Fruit fly (Drosophila melanogaster) whole organism, embryonic: ENCODE data around the gene Cyp4d20.

Source experiments
- Adf1 ChIP-seq: fragments of 200-800 bp; sonication (Bioruptor generic); IDR thresholded peaks from 2 replicates; pipeline ENCODE4 v1.3.6; 2022; ENCODE audit warnings: missing biosample characterization, missing genetic modification characterization
- CG10321 ChIP-seq: fragments of 200-800 bp; sonication (Bioruptor generic); IDR thresholded peaks from 2 replicates; pipeline ENCODE4 v1.3.6; 2022; ENCODE audit warnings: missing biosample characterization, missing genetic modification characterization
- CG11504 ChIP-seq: fragments of 200-800 bp; sonication (Bioruptor generic); optimal IDR thresholded peaks from 3 replicates; lab custom pipeline; 2019; ENCODE audit warnings: missing biosample characterization, mild to moderate bottlenecking, missing genetic modification characterization, moderate library complexity
- CG12659 ChIP-seq: fragments of 200-800 bp; sonication (Bioruptor generic); optimal IDR thresholded peaks from 3 replicates; lab custom pipeline; 2017; ENCODE audit warnings: mild to moderate bottlenecking, missing biosample characterization, missing genetic modification reagents, missing genetic modification characterization
- CG13424 ChIP-seq: fragments of 200-800 bp; sonication (Bioruptor generic); optimal IDR thresholded peaks from 2 replicates; lab custom pipeline; 2019; ENCODE audit warnings: missing biosample characterization, mild to moderate bottlenecking, missing genetic modification characterization, moderate library complexity
- CG13894 ChIP-seq: fragments of 200-800 bp; sonication (Bioruptor generic); optimal IDR thresholded peaks from 3 replicates; lab custom pipeline; 2018; ENCODE audit warnings: missing biosample characterization, mild to moderate bottlenecking, missing genetic modification characterization, moderate library complexity
- CG14667 ChIP-seq: fragments of 200-800 bp; sonication (Bioruptor generic); IDR thresholded peaks from 2 replicates; pipeline ENCODE4 v1.3.6; 2022; ENCODE audit warnings: missing biosample characterization, missing genetic modification characterization
- CG15696 ChIP-seq: fragments of 200-800 bp; sonication (Bioruptor generic); optimal IDR thresholded peaks from 2 replicates; lab custom pipeline; 2019; ENCODE audit warnings: missing biosample characterization, mild to moderate bottlenecking, missing genetic modification characterization, moderate library complexity
- CG1647 ChIP-seq: fragments of 200-800 bp; sonication (Bioruptor generic); optimal IDR thresholded peaks from 3 replicates; lab custom pipeline; 2016; ENCODE audit warnings: missing biosample characterization, missing genetic modification characterization
- CG17328 ChIP-seq: fragments of 200-800 bp; sonication (Bioruptor generic); IDR thresholded peaks from 2 replicates; pipeline ENCODE4 v1.3.6; 2022; ENCODE audit warnings: missing biosample characterization, missing genetic modification characterization
- CG1792 ChIP-seq: fragments of 200-800 bp; sonication (Bioruptor generic); optimal IDR thresholded peaks from 2 replicates; lab custom pipeline; 2016; ENCODE audit warnings: missing biosample characterization, missing genetic modification characterization
- CG30020 ChIP-seq: fragments of 200-800 bp; optimal IDR thresholded peaks from 2 replicates; lab custom pipeline; 2019; ENCODE audit warnings: missing biosample characterization, mild to moderate bottlenecking, missing genetic modification characterization, moderate library complexity
- CG32532 ChIP-seq: fragments of 200-800 bp; sonication (Bioruptor generic); IDR thresholded peaks from 2 replicates; pipeline ENCODE4 v1.3.6; 2022; ENCODE audit warnings: missing biosample characterization, missing genetic modification characterization
- CG4707 ChIP-seq: fragments of 200-800 bp; sonication (Bioruptor generic); optimal IDR thresholded peaks from 2 replicates; lab custom pipeline; 2018; ENCODE audit warnings: missing biosample characterization, mild to moderate bottlenecking, missing genetic modification characterization, moderate library complexity
- CG4820 ChIP-seq: fragments of 200-800 bp; sonication (Bioruptor generic); optimal IDR thresholded peaks from 3 replicates; lab custom pipeline; 2016; ENCODE audit warnings: missing biosample characterization, missing genetic modification characterization
- CG5180 ChIP-seq: fragments of 200-800 bp; sonication (Bioruptor generic); optimal IDR thresholded peaks from 3 replicates; lab custom pipeline; 2017; ENCODE audit warnings: missing biosample characterization, missing genetic modification characterization, mild to moderate bottlenecking, moderate library complexity, missing genetic modification reagents
- CG5953 ChIP-seq: fragments of 200-800 bp; sonication (Bioruptor generic); IDR thresholded peaks from 2 replicates; pipeline ENCODE4 v1.3.6; 2022; ENCODE audit warnings: missing biosample characterization, missing genetic modification characterization
- CG7271 ChIP-seq: fragments of 200-800 bp; sonication (Bioruptor generic); optimal IDR thresholded peaks from 2 replicates; lab custom pipeline; 2018; ENCODE audit warnings: missing biosample characterization, mild to moderate bottlenecking, missing genetic modification characterization, moderate library complexity
- CG9817 ChIP-seq: fragments of 200-800 bp; sonication (Bioruptor generic); optimal IDR thresholded peaks from 2 replicates; lab custom pipeline; 2018; ENCODE audit warnings: missing biosample characterization, mild to moderate bottlenecking, missing genetic modification characterization, moderate library complexity
- Dbx ChIP-seq: fragments of 200-800 bp; sonication (Bioruptor generic); IDR thresholded peaks from 3 replicates; pipeline ENCODE4 v1.3.6; 2022; ENCODE audit warnings: missing biosample characterization, missing genetic modification characterization
- Deaf1 ChIP-seq: fragments of 200-800 bp; optimal IDR thresholded peaks from 3 replicates; lab custom pipeline; 2019; ENCODE audit warnings: missing biosample characterization, mild to moderate bottlenecking, missing genetic modification characterization, moderate library complexity
- Dfd ChIP-seq, 2 experiments: fragments of >200 bp; optimal IDR thresholded peaks; 2 replicates each; lab custom pipeline; 2017; ENCODE audit warnings: missing biosample characterization in 2 of 2, missing genetic modification characterization in 2 of 2
- Doc3 ChIP-seq: fragments of 200-800 bp; sonication (Bioruptor generic); IDR thresholded peaks from 3 replicates; pipeline ENCODE4 v1.3.6; 2022; ENCODE audit warnings: missing biosample characterization, missing genetic modification characterization; ENCODE audit not compliant: partially characterized antibody
- GATAe ChIP-seq: fragments of 200-800 bp; sonication (Bioruptor generic); conservative IDR thresholded peaks from 2 replicates; pipeline ENCODE4 v1.3.6; 2022; ENCODE audit warnings: missing biosample characterization, missing genetic modification characterization
- Hr39 ChIP-seq: fragments of >200 bp; optimal IDR thresholded peaks from 2 replicates; lab custom pipeline; 2017
- Hr78 ChIP-seq, 2 experiments: fragments of 200-800 bp in 1 of 2; fragments of >200 bp in 1 of 2; sonication (Bioruptor generic) in 1 of 2; optimal IDR thresholded peaks; 2 replicates each; lab custom pipeline; 2017 to 2019; ENCODE audit warnings: missing biosample characterization in 2 of 2, missing genetic modification characterization in 2 of 2, mild to moderate bottlenecking in 1 of 2, moderate library complexity in 1 of 2
- Kr ChIP-seq: fragments of 200-800 bp; sonication (Bioruptor generic); optimal IDR thresholded peaks from 2 replicates; lab custom pipeline; 2017; ENCODE audit warnings: missing biosample characterization, mild to moderate bottlenecking, missing genetic modification characterization
- Lpt ChIP-seq: fragments of >200 bp; optimal IDR thresholded peaks from 2 replicates; lab custom pipeline; 2018; ENCODE audit warnings: missing biosample characterization, missing genetic modification characterization
- Poxn ChIP-seq: fragments of 200-800 bp; sonication (Bioruptor generic); IDR thresholded peaks from 2 replicates; pipeline ENCODE4 v1.3.6; 2022; ENCODE audit warnings: missing biosample characterization, missing genetic modification characterization
- Rx ChIP-seq: fragments of 200-800 bp; sonication (Bioruptor generic); IDR thresholded peaks from 2 replicates; pipeline ENCODE4 v1.3.6; 2022; ENCODE audit warnings: missing biosample characterization, missing genetic modification characterization
- Scr ChIP-seq: fragments of 200-800 bp; sonication (Bioruptor generic); IDR thresholded peaks from 2 replicates; pipeline ENCODE4 v1.3.6; 2022; ENCODE audit warnings: missing biosample characterization, missing genetic modification characterization; ENCODE audit not compliant: partially characterized antibody
- Sin3A ChIP-seq: fragments of >200 bp; optimal IDR thresholded peaks from 2 replicates; lab custom pipeline; 2018
- Sry-β ChIP-seq: fragments of 200-800 bp; sonication (Bioruptor generic); optimal IDR thresholded peaks from 2 replicates; lab custom pipeline; 2018; ENCODE audit warnings: missing biosample characterization, mild to moderate bottlenecking, missing genetic modification characterization, moderate library complexity
- Trl ChIP-seq, 3 experiments: fragments of >200 bp in 2 of 3; fragments of 200-800 bp in 1 of 3; sonication (Bioruptor generic) in 1 of 3; optimal IDR thresholded peaks; 2 replicates in 1 of 3; 3 replicates in 2 of 3; lab custom pipeline; 2016 to 2017; ENCODE audit warnings: missing biosample characterization in 1 of 3, missing genetic modification characterization in 1 of 3
- danr ChIP-seq: fragments of 200-800 bp; sonication (Bioruptor generic); IDR thresholded peaks from 2 replicates; pipeline ENCODE4 v1.3.6; 2022; ENCODE audit warnings: missing biosample characterization, missing genetic modification characterization
- eve ChIP-seq, 2 experiments: fragments of >200 bp; optimal IDR thresholded peaks; 2 replicates each; lab custom pipeline; 2017; ENCODE audit warnings: missing biosample characterization in 2 of 2, missing genetic modification characterization in 2 of 2
- exex ChIP-seq: fragments of 200-800 bp; sonication (Bioruptor generic); optimal IDR thresholded peaks from 4 replicates; lab custom pipeline; 2018; ENCODE audit warnings: missing biosample characterization, mild to moderate bottlenecking, missing genetic modification characterization, moderate library complexity
- inv ChIP-seq: fragments of 200-800 bp; sonication (Bioruptor generic); IDR thresholded peaks from 2 replicates; pipeline ENCODE4 v1.3.6; 2022; ENCODE audit warnings: missing biosample characterization, missing genetic modification characterization; ENCODE audit not compliant: partially characterized antibody
- jigr1 ChIP-seq: fragments of 200-800 bp; sonication (Bioruptor generic); IDR thresholded peaks from 3 replicates; pipeline ENCODE4 v1.3.6; 2022; ENCODE audit warnings: missing biosample characterization, missing genetic modification characterization
- kay ChIP-seq: fragments of 200-800 bp; sonication (Bioruptor generic); optimal IDR thresholded peaks from 2 replicates; lab custom pipeline; 2016; ENCODE audit warnings: missing biosample characterization, missing genetic modification characterization
- lbe ChIP-seq: fragments of 200-800 bp; sonication (Bioruptor generic); optimal IDR thresholded peaks from 2 replicates; lab custom pipeline; 2016; ENCODE audit warnings: missing biosample characterization, mild to moderate bottlenecking, missing genetic modification characterization
- lola ChIP-seq, 3 experiments: fragments of >200 bp in 2 of 3; fragments of 200-800 bp in 1 of 3; sonication (Bioruptor generic) in 1 of 3; optimal IDR thresholded peaks; 2 replicates each; lab custom pipeline; 2017 to 2019; ENCODE audit warnings: missing biosample characterization in 3 of 3, missing genetic modification characterization in 3 of 3, mild to moderate bottlenecking in 1 of 3, moderate library complexity in 1 of 3
- org-1 ChIP-seq: fragments of 200-800 bp; sonication (Bioruptor generic); optimal IDR thresholded peaks from 2 replicates; lab custom pipeline; 2017; ENCODE audit warnings: missing biosample characterization, missing genetic modification characterization
- prd ChIP-seq, 3 experiments: fragments of >200 bp in 2 of 3; fragments of 200-800 bp in 1 of 3; sonication (Bioruptor generic) in 1 of 3; optimal IDR thresholded peaks in 2 of 3; IDR thresholded peaks in 1 of 3; 2 replicates in 2 of 3; 3 replicates in 1 of 3; pipeline versions ENCODE4 v1.3.6 to Lab custom; 2017 to 2022; ENCODE audit warnings: missing biosample characterization in 1 of 3, missing genetic modification characterization in 1 of 3
- sc ChIP-seq, 3 experiments: fragments of >200 bp in 2 of 3; fragments of 200-800 bp in 1 of 3; sonication (Bioruptor generic) in 1 of 3; optimal IDR thresholded peaks; 2 replicates in 2 of 3; 3 replicates in 1 of 3; lab custom pipeline; 2017; ENCODE audit warnings: mild to moderate bottlenecking in 1 of 3, missing biosample characterization in 1 of 3, missing genetic modification characterization in 1 of 3, missing genetic modification reagents in 1 of 3
- shn ChIP-seq: fragments of 200-800 bp; sonication (Bioruptor generic); optimal IDR thresholded peaks from 3 replicates; lab custom pipeline; 2016; ENCODE audit warnings: missing biosample characterization, missing genetic modification characterization
- sob ChIP-seq: fragments of 200-800 bp; sonication (Bioruptor generic); IDR thresholded peaks from 2 replicates; pipeline ENCODE4 v1.3.6; 2022; ENCODE audit warnings: missing biosample characterization, missing genetic modification characterization
- ttk ChIP-seq: fragments of 200-800 bp; sonication (Bioruptor generic); IDR thresholded peaks from 2 replicates; pipeline ENCODE4 v2.1.2; 2022; ENCODE audit warnings: missing biosample characterization, missing genetic modification characterization
- vnd ChIP-seq: fragments of 200-800 bp; sonication (Bioruptor generic); IDR thresholded peaks from 3 replicates; pipeline ENCODE4 v1.3.6; 2022; ENCODE audit warnings: missing biosample characterization, missing genetic modification characterization; ENCODE audit not compliant: partially characterized antibody

The Cyp4d20 gene

DNA sequence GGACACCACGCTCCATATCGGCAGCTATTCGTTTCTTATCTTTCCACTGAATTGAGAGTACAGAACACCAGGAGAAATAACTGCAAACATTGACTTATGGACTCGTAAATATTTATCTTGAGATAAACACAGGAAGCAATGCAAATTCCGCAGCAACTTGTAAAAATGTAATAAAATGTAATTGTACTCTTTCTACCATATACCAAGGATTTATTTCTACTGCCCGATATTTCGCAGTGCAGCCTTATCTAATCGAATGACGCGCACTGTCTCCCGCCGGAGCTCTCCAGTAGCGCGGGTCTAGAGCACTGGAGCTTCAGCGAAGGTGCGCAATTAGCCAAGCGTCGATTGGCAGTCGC is 15.9 kb upstream of the Cyp4d20 start (continued):
- TF ChIP-seq CG17328 (GFP tag; lab: Robert Waterston, UW): peak; percentile 85
- peak; percentile 84 for TF ChIP-seq lbe (GFP tag; lab: Kevin White, UChicago)
- no peak for TF ChIP-seq sc (optimal IDR thresholded peaks at IDR 0.05; lab: Kevin White, UChicago)
- peak; percentile 21 for TF ChIP-seq sc (GFP tag; optimal IDR thresholded peaks at IDR 0.05; lab: Kevin White, UChicago)
- peak; percentile 72 for TF ChIP-seq Poxn (GFP tag; lab: Robert Waterston, UW)
- TF ChIP-seq Dfd (GFP tag; optimal IDR thresholded peaks at IDR 0.05; lab: Kevin White, UChicago): no peak
- TF ChIP-seq org-1 (GFP tag; lab: Kevin White, UChicago): peak; percentile 80
- TF ChIP-seq Hr39 (lab: Kevin White, UChicago): no peak
- TF ChIP-seq Hr78 (GFP tag; optimal IDR thresholded peaks at IDR 0.05; lab: Kevin White, UChicago): peak in 1 of 2 experiments; percentile 42
- TF ChIP-seq Lpt (GFP tag; lab: Kevin White, UChicago): no peak
- TF ChIP-seq jigr1 (GFP tag; lab: Robert Waterston, UW): peak; percentile 75; the same call in 2 of the 3 replicates
- no peak for TF ChIP-seq CG7271
- peak; percentile 86 for TF ChIP-seq exex (tag; lab: Kevin White, UChicago)
- peak; percentile 89 for TF ChIP-seq CG1792 (GFP tag; lab: Kevin White, UChicago)
- TF ChIP-seq sob (GFP tag; lab: Robert Waterston, UW): peak; percentile 96
- TF ChIP-seq CG14667: peak; percentile 87
- peak; percentile 93 for TF ChIP-seq CG32532 (GFP tag; lab: Robert Waterston, UW)
- TF ChIP-seq Scr (GFP tag; lab: Robert Waterston, UW): no peak
- TF ChIP-seq Sry-β (GFP tag; lab: Kevin White, UChicago): no peak
- peak; percentile 87 for TF ChIP-seq Rx
- peak; percentile 80 for TF ChIP-seq CG12659 (GFP tag; lab: Kevin White, UChicago)
- peak; percentile 87 for TF ChIP-seq CG15696 (tag; lab: Kevin White, UChicago)
- peak; percentile 87 for TF ChIP-seq ttk (GFP tag; lab: Robert Waterston, UW)
- peak; percentile 81 for TF ChIP-seq CG13424 (tag; lab: Kevin White, UChicago)
- peak in 1 of 2 experiments; percentile 2 for TF ChIP-seq Trl (optimal IDR thresholded peaks at IDR 0.05; lab: Kevin White, UChicago)
- peak; percentile 89 for TF ChIP-seq Trl (GFP tag; optimal IDR thresholded peaks at IDR 0.05; lab: Kevin White, UChicago)
- peak in 1 of 3 experiments; percentile 56 for TF ChIP-seq lola (GFP tag; optimal IDR thresholded peaks at IDR 0.05; lab: Kevin White, UChicago)
- peak; percentile 37 for TF ChIP-seq shn (GFP tag; lab: Kevin White, UChicago)
- peak; percentile 60 for TF ChIP-seq CG5953 (GFP tag; lab: Robert Waterston, UW)
- no peak for TF ChIP-seq Sin3A (lab: Kevin White, UChicago)
- TF ChIP-seq CG4707 (GFP tag; lab: Kevin White, UChicago): no peak
- TF ChIP-seq GATAe (GFP tag; lab: Robert Waterston, UW): peak; percentile 100
- no peak for TF ChIP-seq Kr (GFP tag; lab: Kevin White, UChicago)
- TF ChIP-seq Adf1: peak; percentile 79
- TF ChIP-seq eve (GFP tag; optimal IDR thresholded peaks at IDR 0.05; lab: Kevin White, UChicago): no peak
- TF ChIP-seq Deaf1 (tag; lab: Kevin White, UChicago): peak; percentile 70
- TF ChIP-seq vnd: no peak
- TF ChIP-seq inv (GFP tag; lab: Robert Waterston, UW): no peak
- TF ChIP-seq CG11504 (tag; lab: Kevin White, UChicago): peak; percentile 90
- TF ChIP-seq CG5180 (GFP tag; lab: Kevin White, UChicago): peak; percentile 78
- TF ChIP-seq CG10321 (GFP tag; lab: Robert Waterston, UW): peak; percentile 60
- TF ChIP-seq CG30020 (tag; lab: Kevin White, UChicago): peak; percentile 11
- peak; percentile 82 for TF ChIP-seq CG4820 (GFP tag; lab: Kevin White, UChicago)
- TF ChIP-seq Dbx (GFP tag; lab: Robert Waterston, UW): peak; percentile 96
- peak; percentile 90 for TF ChIP-seq CG13894 (tag; lab: Kevin White, UChicago)
- TF ChIP-seq danr (GFP tag; lab: Robert Waterston, UW): peak; percentile 76
- peak; percentile 83 for TF ChIP-seq CG1647 (GFP tag; lab: Kevin White, UChicago)
- no peak for TF ChIP-seq Doc3 (GFP tag; lab: Robert Waterston, UW)
- TF ChIP-seq kay: peak; percentile 90
- TF ChIP-seq CG9817 (tag; lab: Kevin White, UChicago): peak; percentile 81
- no peak for TF ChIP-seq prd (optimal IDR thresholded peaks at IDR 0.05; lab: Kevin White, UChicago)
- TF ChIP-seq prd (GFP tag; IDR thresholded peaks at IDR 0.05; lab: Robert Waterston, UW): peak; percentile 93
